Worm (Caenorhabditis elegans): ENCODE measurements around the gene flp-6.

flp-6 gene

ce11 chrV:9503152-9503817, 31.5 kb downstream of the flp-6 start:
- TF ChIP-seq lin-1 (GFP tag; IDR thresholded peaks at IDR 0.05) = peak; percentile 67; the same call in 1 of the 2 replicates
- no peak for TF ChIP-seq ces-1 (GFP tag; optimal IDR thresholded peaks at IDR 0.05)
- TF ChIP-seq nhr-10 (tag; optimal IDR thresholded peaks at IDR 0.05) = no peak
- no peak for TF ChIP-seq nhr-6 (tag; optimal IDR thresholded peaks at IDR 0.05)
- peak; percentile 88 for TF ChIP-seq T26A8.4 (GFP tag; IDR thresholded peaks at IDR 0.05)
- TF ChIP-seq F49E8.2 (tag; optimal IDR thresholded peaks at IDR 0.05; ENCODE audit: borderline replicate concordance) = no peak
- peak; percentile 78 for TF ChIP-seq arid-1 (GFP tag; conservative IDR thresholded peaks at IDR 0.05)
- TF ChIP-seq nhr-77 (tag; optimal IDR thresholded peaks at IDR 0.05) = peak; percentile 12
- TF ChIP-seq zfp-3 (GFP tag; conservative IDR thresholded peaks at IDR 0.05) = 0 out of 2 replicates have a peak, but pooled peaks have one; percentile 59
- TF ChIP-seq nhr-25 (tag; optimal IDR thresholded peaks at IDR 0.05; ENCODE audit: borderline replicate concordance, insufficient read depth) = peak; percentile 39
- peak; percentile 35 for TF ChIP-seq F37D6.2 (tag; optimal IDR thresholded peaks at IDR 0.05)
- peak; percentile 86 for TF ChIP-seq D1046.2 (GFP tag; IDR thresholded peaks at IDR 0.05)
- TF ChIP-seq nhr-76 (tag; optimal IDR thresholded peaks at IDR 0.05) = no peak
- peak; percentile 60 for TF ChIP-seq lir-3 (tag; optimal IDR thresholded peaks at IDR 0.05)
- TF ChIP-seq zip-2 (tag; optimal IDR thresholded peaks at IDR 0.05) = no peak
- no peak for TF ChIP-seq egl-27 (tag; optimal IDR thresholded peaks at IDR 0.05)
- TF ChIP-seq mep-1 (tag; optimal IDR thresholded peaks at IDR 0.05) = peak; percentile 56
- peak; percentile 59 for TF ChIP-seq nhr-28 (tag; optimal IDR thresholded peaks at IDR 0.05)
- TF ChIP-seq nhr-237 (tag; optimal IDR thresholded peaks at IDR 0.05) = no peak
- TF ChIP-seq dmd-8 (GFP tag; IDR thresholded peaks at IDR 0.05) = peak; percentile 97
- no peak for TF ChIP-seq lin-15B (tag; optimal IDR thresholded peaks at IDR 0.05)
- no peak for TF ChIP-seq fos-1 (tag; optimal IDR thresholded peaks at IDR 0.05)
- no peak for TF ChIP-seq fkh-10 (GFP tag; optimal IDR thresholded peaks at IDR 0.05)
- no peak for TF ChIP-seq daf-12 (tag; optimal IDR thresholded peaks at IDR 0.05)
- no peak; the same call in 1 of the 2 replicates for TF ChIP-seq lin-38 (GFP tag; IDR thresholded peaks at IDR 0.05)
- no peak for TF ChIP-seq tag-97 (GFP tag; IDR thresholded peaks at IDR 0.05)
- 0 out of 2 replicates have a peak, but pooled peaks have one; percentile 49 for TF ChIP-seq dmd-9 (GFP tag; IDR thresholded peaks at IDR 0.05)
- peak; percentile 54 for TF ChIP-seq mxl-3 (GFP tag; optimal IDR thresholded peaks at IDR 0.05)
- TF ChIP-seq Y5F2A.4 (GFP tag; optimal IDR thresholded peaks at IDR 0.05) = peak; percentile 35
- no peak for TF ChIP-seq set-16 (GFP tag; IDR thresholded peaks at IDR 0.05)
- no peak; the same call in 1 of the 2 replicates for TF ChIP-seq egl-43 (GFP tag; IDR thresholded peaks at IDR 0.05)
- 0 out of 2 replicates have a peak, but pooled peaks have one; percentile 43 for TF ChIP-seq ceh-44 (GFP tag; IDR thresholded peaks at IDR 0.05)
- no peak for TF ChIP-seq spr-3 (GFP tag; optimal IDR thresholded peaks at IDR 0.05)
- peak; percentile 87 for TF ChIP-seq ZK337.2 (GFP tag; IDR thresholded peaks at IDR 0.05)
- TF ChIP-seq gei-8 (GFP tag; optimal IDR thresholded peaks at IDR 0.05) = peak; percentile 85
- TF ChIP-seq hlh-30 (tag; optimal IDR thresholded peaks at IDR 0.05; ENCODE audit: insufficient read depth) = peak; percentile 6
- peak; percentile 75 for TF ChIP-seq nhr-48 (tag; optimal IDR thresholded peaks at IDR 0.05)
- TF ChIP-seq mes-2 (tag; optimal IDR thresholded peaks at IDR 0.05; ENCODE audit: poor library complexity, severe bottlenecking) = peak; percentile 71
- no peak for TF ChIP-seq nhr-11 (tag; optimal IDR thresholded peaks at IDR 0.05)
- peak; percentile 81 for TF ChIP-seq snpc-4 (tag; optimal IDR thresholded peaks at IDR 0.05)
- TF ChIP-seq F26F4.8 (GFP tag; conservative IDR thresholded peaks at IDR 0.05) = peak; percentile 77; the same call in 1 of the 2 replicates
- no peak for TF ChIP-seq unc-39 (tag; optimal IDR thresholded peaks at IDR 0.05)
- TF ChIP-seq cey-2 (tag; optimal IDR thresholded peaks at IDR 0.05; ENCODE audit: borderline replicate concordance, insufficient read depth) = no peak
- no peak for TF ChIP-seq lin-39 (tag; optimal IDR thresholded peaks at IDR 0.05)
- TF ChIP-seq T20F7.1 (GFP tag; optimal IDR thresholded peaks at IDR 0.05) = peak; percentile 47
- TF ChIP-seq Y48G9A.11 (GFP tag; IDR thresholded peaks at IDR 0.05) = peak; percentile 76
- TF ChIP-seq ceh-32 (tag; optimal IDR thresholded peaks at IDR 0.05; ENCODE audit: poor library complexity) = no peak
- TF ChIP-seq madf-5 (GFP tag; IDR thresholded peaks at IDR 0.05) = peak; percentile 72 to 73; a peak in 1 of 4 replicates
- TF ChIP-seq zip-11 (GFP tag; IDR thresholded peaks at IDR 0.05) = 0 out of 2 replicates have a peak, but pooled peaks have one; percentile 49
